Fruit fly (Drosophila melanogaster) whole organism, pupa: ENCODE results near the gene CG7272.

Experiments
- CG10348 ChIP-seq: fragments of 200-800 bp; sonication (Bioruptor generic); IDR thresholded peaks from 2 replicates; pipeline ENCODE4 v1.3.6; 2022; ENCODE audit warnings: missing biosample characterization, missing genetic modification characterization
- Pif1A ChIP-seq: fragments of 200-800 bp; sonication (Bioruptor generic); optimal IDR thresholded peaks from 3 replicates; lab custom pipeline; 2016; ENCODE audit warnings: missing biosample characterization, missing genetic modification characterization

DNA sequence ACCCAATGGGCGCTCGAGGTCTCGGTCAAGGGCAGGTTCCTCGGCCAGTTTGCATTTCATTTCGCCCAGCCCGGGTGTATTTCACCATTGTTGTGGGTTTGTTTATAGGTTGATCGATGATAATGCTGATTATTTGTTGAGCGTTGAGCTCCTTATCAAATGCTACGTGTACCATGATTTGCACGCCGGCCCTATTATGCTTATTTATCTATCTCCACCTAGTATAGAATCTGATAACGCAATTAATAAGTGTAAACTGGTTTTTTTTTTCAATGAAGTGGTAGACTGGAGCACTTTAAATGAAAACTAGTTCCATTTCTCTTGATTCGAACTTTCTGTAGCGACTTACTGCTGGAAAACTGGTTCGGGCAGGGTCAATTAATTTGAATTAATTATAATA, 1.5 kb downstream of the CG7272 start:
- TF ChIP-seq Pif1A: no peak
- TF ChIP-seq CG10348 (GFP tag; lab: Robert Waterston, UW): no peak
